Fruit fly (Drosophila melanogaster): ENCODE results near the gene CG13297.

CG13297 gene

DNA sequence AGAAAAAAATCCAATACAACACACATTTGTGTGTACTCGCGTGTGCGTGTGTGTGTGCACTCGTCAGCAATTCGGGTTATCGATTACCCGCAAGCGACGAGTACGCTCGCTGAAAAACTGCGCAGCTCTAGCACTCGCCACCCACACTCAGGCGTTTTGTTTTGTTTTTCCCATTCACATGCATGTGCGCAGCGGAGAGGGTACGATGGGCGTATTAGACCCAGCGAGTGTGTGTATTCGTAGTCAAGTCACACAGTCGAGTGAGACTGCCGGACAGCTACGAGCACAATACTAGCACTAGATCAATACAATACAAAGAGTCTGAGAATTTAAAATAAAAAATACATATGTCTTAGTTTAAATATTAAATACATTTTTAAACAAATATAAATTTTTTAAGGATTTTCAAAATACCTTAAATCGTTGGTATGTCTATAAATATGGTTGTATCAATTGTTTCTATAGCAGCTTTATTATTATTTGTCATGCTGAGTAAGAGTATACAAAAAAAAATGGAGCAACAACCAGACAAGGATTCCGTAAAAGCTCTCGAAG is 27.8 kb upstream of the CG13297 start, which contains the start of the genes D19B and CG43293 (continued):
- TF ChIP-seq rgr (GFP tag; optimal IDR thresholded peaks at IDR 0.05) (peak; percentile 93), N (GFP tag; optimal IDR thresholded peaks at IDR 0.05) (no peak)

DNA sequence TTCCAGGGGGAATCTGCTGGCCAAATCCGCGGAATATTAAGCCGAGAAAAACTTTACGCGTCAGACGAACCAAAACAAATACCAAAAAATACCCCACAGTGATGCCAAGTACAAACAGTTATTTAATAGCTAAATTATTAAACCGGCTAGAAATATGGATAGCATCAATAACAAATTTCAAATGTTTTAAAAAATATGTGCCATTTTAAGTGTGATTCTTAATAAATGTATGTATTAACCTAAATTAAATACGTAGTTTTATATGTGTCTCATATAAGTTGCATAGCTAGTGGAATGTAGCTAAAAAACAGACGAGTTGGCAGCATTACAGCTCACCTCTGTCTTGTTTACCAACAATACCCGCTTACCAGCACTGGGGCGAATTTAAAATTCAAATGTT is 24.6 kb upstream of the CG13297 start, which contains the start of gene CG10274:
Gene CG10274 (minus strand): TSS at position 54 of the 400 bp plus-strand sequence.
- TF ChIP-seq OdsH (GFP tag; optimal IDR thresholded peaks at IDR 0.05) (peak; percentile 67), tai (GFP tag; optimal IDR thresholded peaks at IDR 0.05) (no peak), GATAd (GFP tag; optimal IDR thresholded peaks at IDR 0.05) (peak; percentile 43), Hr78 (GFP tag; optimal IDR thresholded peaks at IDR 0.05) (no peak), Hnf4 (GFP tag; optimal IDR thresholded peaks at IDR 0.05) (no peak), HLH106 (tag; optimal IDR thresholded peaks at IDR 0.05) (peak; percentile 86), psq (GFP tag; optimal IDR thresholded peaks at IDR 0.05) (peak; percentile 64), foxo (GFP tag; optimal IDR thresholded peaks at IDR 0.05) (peak in 1 of 2 experiments; percentile 80), dl (GFP tag; optimal IDR thresholded peaks at IDR 0.05; ENCODE audit: insufficient read depth in 1 of 2, partially characterized antibody in 2 of 2) (no peak), Myc (optimal IDR thresholded peaks at IDR 0.05) (peak; percentile 99), ey (GFP tag; optimal IDR thresholded peaks at IDR 0.05) (peak; percentile 69), CG9705 (GFP tag; optimal IDR thresholded peaks at IDR 0.05) (peak; percentile 78), sv (GFP tag; optimal IDR thresholded peaks at IDR 0.05) (peak; percentile 70), woc (GFP tag; optimal IDR thresholded peaks at IDR 0.05) (peak; percentile 94)

dm6 chr3L:6173826-6174255 is 16.7 kb upstream of the CG13297 start, which contains the start of the genes fmt and CG7376:
Gene fmt, minus strand, starts transcription at chr3L:6173880.
Gene CG7376, plus strand, starts transcription at chr3L:6174248.
- TF ChIP-seq tai (GFP tag; optimal IDR thresholded peaks at IDR 0.05), result no peak
- no peak for TF ChIP-seq dl (GFP tag; optimal IDR thresholded peaks at IDR 0.05; ENCODE audit: insufficient read depth in 1 of 2, partially characterized antibody in 2 of 2)
- TF ChIP-seq Abd-B (GFP tag; optimal IDR thresholded peaks at IDR 0.05), result no peak
- peak; percentile 37 for TF ChIP-seq OdsH (GFP tag; optimal IDR thresholded peaks at IDR 0.05)
- no peak for TF ChIP-seq lola (GFP tag; optimal IDR thresholded peaks at IDR 0.05)
- TF ChIP-seq Myc (optimal IDR thresholded peaks at IDR 0.05), result no peak
- peak; percentile 6 for TF ChIP-seq sv (GFP tag; optimal IDR thresholded peaks at IDR 0.05)
- TF ChIP-seq Dif (GFP tag; optimal IDR thresholded peaks at IDR 0.05; ENCODE audit: partially characterized antibody), result no peak

DNA sequence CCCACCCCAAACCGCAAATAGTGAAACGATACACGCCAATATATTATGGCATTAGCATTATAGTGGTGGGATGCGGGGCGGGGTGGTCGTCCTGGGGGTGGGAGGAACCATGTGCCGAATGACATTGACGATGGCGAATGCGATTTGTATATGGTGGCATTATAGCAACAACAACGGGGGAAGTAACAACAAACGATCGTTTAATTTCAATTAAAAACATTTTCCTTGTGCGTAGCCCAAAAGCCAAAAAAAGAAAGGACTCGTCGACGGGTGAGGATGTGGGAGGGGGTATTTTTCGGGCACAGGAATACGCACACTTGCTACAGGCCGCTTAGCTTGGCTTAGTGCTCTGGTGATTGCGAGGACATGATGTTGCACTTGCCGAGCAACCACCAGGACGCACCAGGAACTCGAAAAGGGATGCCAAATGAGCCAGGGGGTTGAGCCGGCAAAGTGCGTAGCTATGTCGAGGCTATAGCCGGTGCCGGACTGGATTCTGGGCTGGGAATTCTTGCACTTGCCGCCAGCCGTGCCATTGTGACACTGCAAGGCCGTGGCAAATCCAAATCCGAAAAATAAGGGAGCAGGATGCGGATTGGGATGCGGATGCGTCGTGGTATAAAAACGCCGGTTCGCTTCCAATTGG is 5.4 kb upstream of the CG13297 start, which contains the start of gene Prdm13:
Gene Prdm13 (plus strand): TSS at position 645 of the 646 bp plus-strand sequence.
- TF ChIP-seq rgr (GFP tag; optimal IDR thresholded peaks at IDR 0.05) (no peak), psq (GFP tag; optimal IDR thresholded peaks at IDR 0.05) (no peak), Vsx2 (GFP tag; optimal IDR thresholded peaks at IDR 0.05; ENCODE audit: partially characterized antibody) (no peak), Sp1 (GFP tag; optimal IDR thresholded peaks at IDR 0.05) (no peak), CG32264 (GFP tag; optimal IDR thresholded peaks at IDR 0.05) (no peak), h (GFP tag; optimal IDR thresholded peaks at IDR 0.05) (no peak), dsf (GFP tag; optimal IDR thresholded peaks at IDR 0.05; ENCODE audit: borderline replicate concordance) (no peak), Dif (GFP tag; optimal IDR thresholded peaks at IDR 0.05; ENCODE audit: partially characterized antibody) (no peak), N (GFP tag; optimal IDR thresholded peaks at IDR 0.05) (no peak), sage (GFP tag; optimal IDR thresholded peaks at IDR 0.05) (no peak), woc (GFP tag; optimal IDR thresholded peaks at IDR 0.05) (no peak), CrebA (GFP tag; optimal IDR thresholded peaks at IDR 0.05; ENCODE audit: borderline replicate concordance) (no peak), lola (GFP tag; optimal IDR thresholded peaks at IDR 0.05) (no peak), ey (GFP tag; optimal IDR thresholded peaks at IDR 0.05) (no peak), HLH106 (tag; optimal IDR thresholded peaks at IDR 0.05) (no peak), brk (GFP tag; optimal IDR thresholded peaks at IDR 0.05) (no peak), sv (GFP tag; optimal IDR thresholded peaks at IDR 0.05) (no peak), foxo (GFP tag; optimal IDR thresholded peaks at IDR 0.05) (no peak)

DNA sequence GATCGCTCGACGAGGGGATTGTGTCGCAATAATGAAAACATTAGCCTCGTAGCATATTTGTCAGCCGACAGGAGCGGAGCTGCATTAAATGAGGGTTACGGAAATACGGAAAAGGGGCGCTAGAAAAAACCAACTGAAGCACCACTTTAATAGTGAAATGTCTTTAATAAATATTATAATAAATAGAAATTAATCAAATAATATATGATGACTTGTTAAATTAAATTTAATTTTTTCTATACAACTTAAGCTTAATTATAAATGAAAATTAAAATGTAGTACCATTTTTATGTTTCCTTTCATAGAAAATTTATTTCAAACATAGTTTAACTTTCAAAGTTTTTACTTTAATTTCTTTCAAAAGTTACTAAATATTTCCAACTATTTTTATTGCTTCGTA is 4.8 kb upstream of the CG13297 start:
- TF ChIP-seq N (GFP tag; optimal IDR thresholded peaks at IDR 0.05), result no peak
- TF ChIP-seq HLH106 (tag; optimal IDR thresholded peaks at IDR 0.05), result no peak
- TF ChIP-seq Abd-B (GFP tag; optimal IDR thresholded peaks at IDR 0.05), result no peak
- no peak for TF ChIP-seq Hnf4 (GFP tag; optimal IDR thresholded peaks at IDR 0.05)
- no peak for TF ChIP-seq Dif (GFP tag; optimal IDR thresholded peaks at IDR 0.05; ENCODE audit: partially characterized antibody)
- TF ChIP-seq jim (GFP tag; optimal IDR thresholded peaks at IDR 0.05), result no peak
- no peak for TF ChIP-seq Hr83 (GFP tag; optimal IDR thresholded peaks at IDR 0.05; ENCODE audit: poor library complexity, severe bottlenecking)
- TF ChIP-seq Myc (optimal IDR thresholded peaks at IDR 0.05), result no peak
- TF ChIP-seq Dfd (GFP tag; optimal IDR thresholded peaks at IDR 0.05), result no peak
- TF ChIP-seq pan (optimal IDR thresholded peaks at IDR 0.05), result no peak
- TF ChIP-seq CG32264 (GFP tag; optimal IDR thresholded peaks at IDR 0.05), result no peak
- TF ChIP-seq GATAd (GFP tag; optimal IDR thresholded peaks at IDR 0.05), result no peak
- TF ChIP-seq dl (GFP tag; optimal IDR thresholded peaks at IDR 0.05; ENCODE audit: insufficient read depth in 1 of 2, partially characterized antibody in 2 of 2), result no peak
- no peak for TF ChIP-seq br (GFP tag; optimal IDR thresholded peaks at IDR 0.05)
- TF ChIP-seq CG9705 (GFP tag; optimal IDR thresholded peaks at IDR 0.05), result no peak
- TF ChIP-seq dmrt93B (GFP tag; optimal IDR thresholded peaks at IDR 0.05), result no peak

Measured in whole organism, wandering third instar larva.